Worm (Caenorhabditis elegans): ENCODE data around the gene oac-57.

oac-57 gene

ce11 chrIV:12259161-12259870 is 48.3 kb downstream of the oac-57 start, which contains the start of gene Y39C12A.9:
Gene Y39C12A.9, minus strand, starts transcription at chrIV:12259211.
- no peak for TF ChIP-seq Y56A3A.18 (GFP tag; IDR thresholded peaks at IDR 0.05)
- no peak for TF ChIP-seq rcor-1 (GFP tag; IDR thresholded peaks at IDR 0.05)
- no peak for TF ChIP-seq lin-40 (tag; optimal IDR thresholded peaks at IDR 0.05)
- TF ChIP-seq tbp1 (GFP tag; optimal IDR thresholded peaks at IDR 0.05): no peak
- no peak for TF ChIP-seq F57C9.4 (tag; optimal IDR thresholded peaks at IDR 0.05)
- no peak for TF ChIP-seq snpc-1.1 (tag; optimal IDR thresholded peaks at IDR 0.05; ENCODE audit: insufficient read depth)
- TF ChIP-seq pbrm-1 (GFP tag; IDR thresholded peaks at IDR 0.05): no peak
- TF ChIP-seq xnd-1 (tag; optimal IDR thresholded peaks at IDR 0.05): no peak

Measured in whole organism, young adult.